Fruit fly (Drosophila melanogaster): ENCODE results near the gene fon.

dm6 chr2L:19373809-19374208 lies 12.2 kb downstream of the fon start:
- TF ChIP-seq Crg-1 (GFP tag; optimal IDR thresholded peaks at IDR 0.05) (no peak), kay (GFP tag; ENCODE audit: borderline replicate concordance) (no peak), cic (GFP tag; optimal IDR thresholded peaks at IDR 0.05) (no peak)
